Comparison of ENCODE assay signal across 2 fruit fly cellular contexts in the genomic region with DNA sequence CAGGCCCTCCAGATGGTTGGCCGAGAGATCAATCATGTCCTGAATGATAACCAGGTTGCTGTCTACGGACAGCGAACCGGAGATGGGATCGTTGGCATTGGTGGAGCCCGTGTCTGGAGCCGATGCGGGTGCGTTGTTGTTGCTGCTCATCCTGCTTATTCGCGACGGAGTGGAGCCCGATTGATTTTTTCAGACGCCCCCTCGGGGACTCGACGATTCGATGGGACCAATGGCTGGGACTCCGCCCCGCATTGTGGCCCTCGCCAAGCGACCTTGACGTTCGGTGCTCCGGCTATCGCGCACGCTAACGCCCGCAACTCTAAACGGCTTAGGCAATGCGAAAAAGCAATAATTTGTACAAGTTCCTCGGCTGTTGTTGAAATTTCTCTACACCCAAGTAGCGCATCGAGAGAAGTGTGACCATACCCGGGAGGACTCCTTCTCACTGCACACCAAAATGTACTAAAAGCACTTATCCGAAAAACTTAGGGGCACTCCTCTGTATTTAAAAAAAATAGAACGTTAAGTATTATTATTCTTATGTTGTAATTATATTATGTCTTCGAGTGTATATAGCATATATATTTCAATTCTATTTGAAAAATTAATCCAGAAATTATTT.
A peak's percentile ranks its signal among the peaks of the same experiment; 100 is the strongest.
TF ChIP-seq lines count a peak whose summit lies in the region.

TSS of gene ksr (minus strand) at position 419 of the 622 bp plus-strand sequence.

TF ChIP-seq in whole organism, embryonic, 481 proteins besides CTCF, POLR2A, EP300 and RAD21 (continued from another document and continues in another):
- TF ChIP-seq hb (GFP tag; IDR thresholded peaks at IDR 0.05; lab: Robert Waterston, UW; ENCODE audit: partially characterized antibody): 0 out of 3 replicates have a peak, but pooled peaks have one; percentile 17
- no peak for TF ChIP-seq CG14014 (GFP tag; IDR thresholded peaks at IDR 0.05; lab: Robert Waterston, UW)
- no peak for TF ChIP-seq CG7745 (tag; optimal IDR thresholded peaks at IDR 0.05; lab: Kevin White, UChicago)
- no peak for TF ChIP-seq twi (tag; optimal IDR thresholded peaks at IDR 0.05; lab: Kevin White, UChicago)
- TF ChIP-seq wek (GFP tag; optimal IDR thresholded peaks at IDR 0.05; lab: Kevin White, UChicago): peak; percentile 90
- TF ChIP-seq chif (GFP tag; optimal IDR thresholded peaks at IDR 0.05; lab: Kevin White, UChicago): no peak
- no peak for TF ChIP-seq CG16863 (GFP tag; optimal IDR thresholded peaks at IDR 0.05; lab: Kevin White, UChicago)
- TF ChIP-seq CG30020 (tag; optimal IDR thresholded peaks at IDR 0.05; lab: Kevin White, UChicago): peak; percentile 70
- no peak for TF ChIP-seq TFAM (GFP tag; optimal IDR thresholded peaks at IDR 0.05; lab: Kevin White, UChicago)
- no peak for TF ChIP-seq pho (GFP tag; optimal IDR thresholded peaks at IDR 0.05; lab: Kevin White, UChicago)
- TF ChIP-seq zf30C (GFP tag; optimal IDR thresholded peaks at IDR 0.05; lab: Kevin White, UChicago): peak; percentile 29
- no peak for TF ChIP-seq vnd (GFP tag; IDR thresholded peaks at IDR 0.05; lab: Robert Waterston, UW; ENCODE audit: partially characterized antibody)
- TF ChIP-seq mirr (GFP tag; optimal IDR thresholded peaks at IDR 0.05; lab: Kevin White, UChicago): no peak
- TF ChIP-seq CG4617 (GFP tag; optimal IDR thresholded peaks at IDR 0.05; lab: Kevin White, UChicago; ENCODE audit: borderline replicate concordance): peak; percentile 80
- no peak for TF ChIP-seq CG34376 (GFP tag; optimal IDR thresholded peaks at IDR 0.05; lab: Kevin White, UChicago)
- no peak for TF ChIP-seq CG2199 (GFP tag; IDR thresholded peaks at IDR 0.05; lab: Robert Waterston, UW)
- no peak for TF ChIP-seq CG9215 (GFP tag; IDR thresholded peaks at IDR 0.05; lab: Robert Waterston, UW)
- TF ChIP-seq fd102C (GFP tag; optimal IDR thresholded peaks at IDR 0.05; lab: Kevin White, UChicago): no peak
- no peak for TF ChIP-seq CG10147 (GFP tag; optimal IDR thresholded peaks at IDR 0.05; lab: Kevin White, UChicago)
- no peak for TF ChIP-seq wor (GFP tag; IDR thresholded peaks at IDR 0.05; lab: Robert Waterston, UW)
- peak; percentile 5 for TF ChIP-seq CG33213 (GFP tag; optimal IDR thresholded peaks at IDR 0.05; lab: Kevin White, UChicago)
- TF ChIP-seq CG14710 (tag; optimal IDR thresholded peaks at IDR 0.05; lab: Kevin White, UChicago): peak; percentile 55
- TF ChIP-seq CG6683 (GFP tag; optimal IDR thresholded peaks at IDR 0.05; lab: Kevin White, UChicago): no peak
- TF ChIP-seq Sry-β (GFP tag; optimal IDR thresholded peaks at IDR 0.05; lab: Kevin White, UChicago): no peak
- TF ChIP-seq Bgb (GFP tag; IDR thresholded peaks at IDR 0.05; lab: Robert Waterston, UW; ENCODE audit: partially characterized antibody): peak; percentile 29; the same call in 1 of the 2 replicates
- peak; percentile 80 for TF ChIP-seq onecut (GFP tag; IDR thresholded peaks at IDR 0.05; lab: Robert Waterston, UW)
- TF ChIP-seq ssp (GFP tag; IDR thresholded peaks at IDR 0.05; lab: Robert Waterston, UW): peak; percentile 45
- no peak for TF ChIP-seq CG8290 (GFP tag; optimal IDR thresholded peaks at IDR 0.05; lab: Kevin White, UChicago)
- TF ChIP-seq CG8290 (tag; optimal IDR thresholded peaks at IDR 0.05; lab: Kevin White, UChicago): no peak
- TF ChIP-seq unpg (GFP tag; optimal IDR thresholded peaks at IDR 0.05; lab: Kevin White, UChicago): no peak
- TF ChIP-seq CG5245 (GFP tag; optimal IDR thresholded peaks at IDR 0.05; lab: Kevin White, UChicago): no peak
- TF ChIP-seq CG10366 (GFP tag; IDR thresholded peaks at IDR 0.05; lab: Robert Waterston, UW): peak; percentile 16; the same call in 1 of the 2 replicates
- TF ChIP-seq CG4854 (GFP tag; optimal IDR thresholded peaks at IDR 0.05; lab: Kevin White, UChicago): no peak
- TF ChIP-seq sr (GFP tag; IDR thresholded peaks at IDR 0.05; lab: Robert Waterston, UW): 0 out of 3 replicates have a peak, but pooled peaks have one; percentile 5
- TF ChIP-seq CG1603 (tag; optimal IDR thresholded peaks at IDR 0.05; lab: Kevin White, UChicago): no peak
- TF ChIP-seq Mad (GFP tag; optimal IDR thresholded peaks at IDR 0.05; lab: Kevin White, UChicago): no peak
- TF ChIP-seq CG11247 (GFP tag; IDR thresholded peaks at IDR 0.05; lab: Robert Waterston, UW): no peak
- no peak for TF ChIP-seq CG9609 (GFP tag; optimal IDR thresholded peaks at IDR 0.05; lab: Kevin White, UChicago)
- peak in 1 of 3 experiments; percentile 9 for TF ChIP-seq Stat92E (GFP tag; optimal IDR thresholded peaks at IDR 0.05; lab: Kevin White, UChicago)
- TF ChIP-seq prd (optimal IDR thresholded peaks at IDR 0.05; lab: Kevin White, UChicago): no peak
- peak; percentile 33; the same call in 1 of the 3 replicates for TF ChIP-seq prd (GFP tag; IDR thresholded peaks at IDR 0.05; lab: Robert Waterston, UW)
- no peak for TF ChIP-seq so (GFP tag; IDR thresholded peaks at IDR 0.05; lab: Robert Waterston, UW)
- TF ChIP-seq Poxn (GFP tag; IDR thresholded peaks at IDR 0.05; lab: Robert Waterston, UW): no peak
- TF ChIP-seq MBD-R2 (GFP tag; IDR thresholded peaks at IDR 0.05; lab: Robert Waterston, UW): peak; percentile 80
- peak; percentile 34; the same call in 1 of the 2 replicates for TF ChIP-seq vvl (GFP tag; IDR thresholded peaks at IDR 0.05; lab: Robert Waterston, UW)
- TF ChIP-seq lab (GFP tag; optimal IDR thresholded peaks at IDR 0.05; lab: Kevin White, UChicago): no peak
- peak; percentile 15 for TF ChIP-seq CG12659 (GFP tag; optimal IDR thresholded peaks at IDR 0.05; lab: Kevin White, UChicago)
- no peak for TF ChIP-seq Six4 (GFP tag; optimal IDR thresholded peaks at IDR 0.05; lab: Kevin White, UChicago)
- TF ChIP-seq fd96Cb (tag; optimal IDR thresholded peaks at IDR 0.05; lab: Kevin White, UChicago): no peak
- no peak for TF ChIP-seq Sry-δ (GFP tag; optimal IDR thresholded peaks at IDR 0.05; lab: Kevin White, UChicago)
- TF ChIP-seq Lhr (GFP tag; optimal IDR thresholded peaks at IDR 0.05; lab: Kevin White, UChicago): no peak
- peak; percentile 36; the same call in 1 of the 2 replicates for TF ChIP-seq CG17328 (GFP tag; IDR thresholded peaks at IDR 0.05; lab: Robert Waterston, UW)
- TF ChIP-seq slbo (GFP tag; IDR thresholded peaks at IDR 0.05; lab: Robert Waterston, UW): peak; percentile 63
- TF ChIP-seq CG8765 (GFP tag; IDR thresholded peaks at IDR 0.05; lab: Robert Waterston, UW): no peak
- TF ChIP-seq exex (tag; optimal IDR thresholded peaks at IDR 0.05; lab: Kevin White, UChicago): no peak
- TF ChIP-seq HLH54F (GFP tag; optimal IDR thresholded peaks at IDR 0.05; lab: Kevin White, UChicago): no peak
- no peak for TF ChIP-seq CG3065 (GFP tag; optimal IDR thresholded peaks at IDR 0.05; lab: Kevin White, UChicago)
- TF ChIP-seq CG15696 (tag; optimal IDR thresholded peaks at IDR 0.05; lab: Kevin White, UChicago): no peak
- no peak for TF ChIP-seq Dref (GFP tag; IDR thresholded peaks at IDR 0.05; lab: Robert Waterston, UW)
- TF ChIP-seq Drgx (GFP tag; IDR thresholded peaks at IDR 0.05; lab: Robert Waterston, UW): 0 out of 2 replicates have a peak, but pooled peaks have one; percentile 14
- TF ChIP-seq sc (optimal IDR thresholded peaks at IDR 0.05; lab: Kevin White, UChicago): no peak
- no peak for TF ChIP-seq sc (GFP tag; optimal IDR thresholded peaks at IDR 0.05; lab: Kevin White, UChicago)

TF ChIP-seq in whole organism, prepupa, 60 proteins besides CTCF, POLR2A, EP300 and RAD21 (continued from another document):
- TF ChIP-seq CG9139 (GFP tag; optimal IDR thresholded peaks at IDR 0.05; lab: Kevin White, UChicago): no peak
- no peak for TF ChIP-seq Blimp-1 (GFP tag; optimal IDR thresholded peaks at IDR 0.05; lab: Kevin White, UChicago)
- TF ChIP-seq esn (GFP tag; optimal IDR thresholded peaks at IDR 0.05; lab: Kevin White, UChicago): peak; percentile 29
- no peak for TF ChIP-seq CG11762 (GFP tag; optimal IDR thresholded peaks at IDR 0.05; lab: Kevin White, UChicago; ENCODE audit: insufficient read depth)
- TF ChIP-seq CG11294 (GFP tag; IDR thresholded peaks at IDR 0.05; lab: Robert Waterston, UW): no peak
- no peak for TF ChIP-seq spab (GFP tag; optimal IDR thresholded peaks at IDR 0.05; lab: Kevin White, UChicago)
- no peak for TF ChIP-seq Eip75B (GFP tag; optimal IDR thresholded peaks at IDR 0.05; lab: Kevin White, UChicago)
- TF ChIP-seq svp (GFP tag; lab: Kevin White, UChicago): no peak
- peak; percentile 22; the same call in 1 of the 3 replicates for TF ChIP-seq eg (GFP tag; IDR thresholded peaks at IDR 0.05; lab: Robert Waterston, UW)
- TF ChIP-seq Met (GFP tag; optimal IDR thresholded peaks at IDR 0.05; lab: Kevin White, UChicago): no peak
- TF ChIP-seq Eip93F (GFP tag; optimal IDR thresholded peaks at IDR 0.05; lab: Kevin White, UChicago): no peak
